Fruit fly (Drosophila melanogaster): ENCODE results near the gene CG7156.

- TF ChIP-seq CG6276 (GFP tag; optimal IDR thresholded peaks at IDR 0.05) (no peak), Smox (GFP tag; optimal IDR thresholded peaks at IDR 0.05) (no peak), eg (GFP tag; IDR thresholded peaks at IDR 0.05) (no peak), Eip75B (GFP tag; optimal IDR thresholded peaks at IDR 0.05) (no peak), CG7368 (GFP tag; optimal IDR thresholded peaks at IDR 0.05) (no peak), Eip78C (GFP tag) (no peak), CG6854 (GFP tag; optimal IDR thresholded peaks at IDR 0.05) (no peak), achi (GFP tag; optimal IDR thresholded peaks at IDR 0.05) (no peak), CG3919 (GFP tag; optimal IDR thresholded peaks at IDR 0.05) (no peak), net (GFP tag; optimal IDR thresholded peaks at IDR 0.05) (no peak), CG4318 (GFP tag; optimal IDR thresholded peaks at IDR 0.05) (no peak)
These were observed 24.7 kb upstream of the CG7156 start for dm6 chr3R:18266665-18267064.
